Fruit fly (Drosophila melanogaster): ENCODE results near the gene CG14989.

- TF ChIP-seq Snoo (tag; optimal IDR thresholded peaks at IDR 0.05) (no peak), CG14655 (GFP tag; optimal IDR thresholded peaks at IDR 0.05) (no peak), fd96Ca (GFP tag; IDR thresholded peaks at IDR 0.05) (no peak), CG15710 (tag; optimal IDR thresholded peaks at IDR 0.05) (no peak), CG8159 (tag; optimal IDR thresholded peaks at IDR 0.05) (no peak), CG13204 (GFP tag; optimal IDR thresholded peaks at IDR 0.05) (no peak), CG17806 (tag; optimal IDR thresholded peaks at IDR 0.05) (no peak), CG9948 (tag; optimal IDR thresholded peaks at IDR 0.05) (no peak), CG8301 (tag; optimal IDR thresholded peaks at IDR 0.05) (no peak)
Observed at dm6 chr3L:4085867-4086266, 1.5 kb upstream of the CG14989 start.

All from whole organism, pupa.